Worm (Caenorhabditis elegans): ENCODE data around the gene T19D7.7.

- no peak for TF ChIP-seq nhr-12 (tag; optimal IDR thresholded peaks at IDR 0.05)
- TF ChIP-seq pha-4 (tag; optimal IDR thresholded peaks at IDR 0.05), result no peak
- TF ChIP-seq tbx-2 (tag; optimal IDR thresholded peaks at IDR 0.05), result no peak
- TF ChIP-seq unc-39 (tag; optimal IDR thresholded peaks at IDR 0.05), result no peak
These were observed 38.0 kb downstream of the T19D7.7 start for ce11 chrX:642817-643216.
